Worm (Caenorhabditis elegans) whole organism, early embryonic: ENCODE results near the gene hlh-19.

Experiments used
- B0310.2 ChIP-seq: sonication (generic microtip); optimal IDR thresholded peaks from 2 replicates; lab custom pipeline; 2016; ENCODE audit warnings: mild to moderate bottlenecking, missing genetic modification characterization, missing compliant biosample characterization
- aly-1 ChIP-seq: sonication (generic microtip); optimal IDR thresholded peaks from 2 replicates; lab custom pipeline; 2016; ENCODE audit warnings: missing genetic modification characterization, missing compliant biosample characterization
- ama-1 ChIP-seq: fragments of 150-350 bp; optimal IDR thresholded peaks from 2 replicates; lab custom pipeline; 2014
- ceh-13 ChIP-seq: fragments of 200-800 bp; sonication (Bioruptor generic); optimal IDR thresholded peaks from 2 replicates; lab custom pipeline; 2018; ENCODE audit warnings: mild to moderate bottlenecking, missing genetic modification characterization, missing compliant biosample characterization
- ceh-36 ChIP-seq: sonication (generic microtip); optimal IDR thresholded peaks from 2 replicates; lab custom pipeline; 2016; ENCODE audit warnings: missing genetic modification characterization, inconsistent platforms, missing compliant biosample characterization
- ets-7 ChIP-seq: sonication (generic microtip); optimal IDR thresholded peaks from 2 replicates; lab custom pipeline; 2016; ENCODE audit warnings: missing genotype, missing genetic modification characterization, missing compliant biosample characterization
- flt-1 ChIP-seq: fragments of 200-800 bp; sonication (Bioruptor generic); IDR thresholded peaks from 2 replicates; pipeline ENCODE4 v1.3.6; 2022; ENCODE audit warnings: missing genetic modification characterization, missing compliant biosample characterization
- hmg-4 ChIP-seq: fragments of 200-800 bp; sonication (Bioruptor generic); optimal IDR thresholded peaks from 2 replicates; lab custom pipeline; 2018; ENCODE audit warnings: mild to moderate bottlenecking, missing genetic modification characterization, missing compliant biosample characterization
- hnd-1 ChIP-seq: sonication (generic microtip); optimal IDR thresholded peaks from 2 replicates; lab custom pipeline; 2016; ENCODE audit warnings: missing genetic modification characterization, missing compliant biosample characterization
- scrt-1 ChIP-seq: fragments of 200-800 bp; sonication (Bioruptor generic); IDR thresholded peaks from 2 replicates; pipeline ENCODE4 v1.3.6; 2022; ENCODE audit warnings: missing genetic modification characterization, missing compliant biosample characterization
- sea-1 ChIP-seq: fragments of 200-800 bp; sonication (Bioruptor generic); conservative IDR thresholded peaks from 2 replicates; pipeline ENCODE4 v1.3.6; 2022; ENCODE audit warnings: missing genetic modification characterization, missing compliant biosample characterization
- tbx-11 ChIP-seq: fragments of 200-800 bp; sonication (Bioruptor generic); IDR thresholded peaks from 2 replicates; pipeline ENCODE4 v1.3.6; 2022; ENCODE audit warnings: missing genetic modification characterization, missing compliant biosample characterization
- tra-4 ChIP-seq: sonication (generic microtip); optimal IDR thresholded peaks from 2 replicates; lab custom pipeline; 2017; ENCODE audit warnings: missing genetic modification characterization, missing compliant biosample characterization

DNA sequence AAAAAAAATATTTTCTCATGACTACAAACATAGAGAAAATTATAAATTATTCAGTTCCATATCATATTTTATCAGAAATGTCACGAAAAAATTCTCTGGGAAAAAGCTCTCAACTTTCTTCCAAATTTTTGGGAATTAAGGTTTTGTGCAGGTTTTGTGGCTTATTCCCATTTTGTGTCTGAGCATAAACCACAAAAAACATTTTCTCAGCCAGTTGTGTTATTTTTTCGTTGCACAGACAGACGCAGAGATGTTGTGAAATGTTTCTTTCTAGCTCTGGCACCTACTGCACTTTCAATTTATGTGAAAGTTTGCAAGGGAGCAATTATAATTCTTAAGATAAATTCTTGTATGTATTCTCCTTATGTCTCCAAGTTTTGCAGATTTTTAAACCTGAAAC is 18.0 kb upstream of the hlh-19 start:
- no peak for TF ChIP-seq scrt-1
- TF ChIP-seq ama-1 (lab: Kevin White, UChicago) = no peak
- TF ChIP-seq tra-4 = no peak
- no peak for TF ChIP-seq flt-1 (GFP tag; lab: Robert Waterston, UW)
- no peak for TF ChIP-seq ceh-13 (GFP tag; lab: Kevin White, UChicago)
- no peak for TF ChIP-seq ceh-36 (tag; lab: Kevin White, UChicago)
- TF ChIP-seq hmg-4 = no peak
- TF ChIP-seq B0310.2 (tag; lab: Kevin White, UChicago) = no peak
- TF ChIP-seq hnd-1 (tag; lab: Kevin White, UChicago) = no peak
- no peak for TF ChIP-seq aly-1 (tag; lab: Kevin White, UChicago)
- no peak for TF ChIP-seq tbx-11 (GFP tag; lab: Robert Waterston, UW)
- no peak for TF ChIP-seq sea-1 (GFP tag; lab: Robert Waterston, UW)
- no peak for TF ChIP-seq ets-7
